Worm (Caenorhabditis elegans): Measurements from ENCODE around the gene srd-56.

ce11 chrII:7161512-7161911, 41.5 kb downstream of the srd-56 start, which contains the start of gene C27H5.12:
- TF ChIP-seq ama-1 (optimal IDR thresholded peaks at IDR 0.05) (no peak), ama-1 (GFP tag; optimal IDR thresholded peaks at IDR 0.05) (no peak), madf-8 (GFP tag; conservative IDR thresholded peaks at IDR 0.05) (no peak), snpc-1.1 (tag; optimal IDR thresholded peaks at IDR 0.05; ENCODE audit: insufficient read depth) (no peak), nhr-90 (tag; optimal IDR thresholded peaks at IDR 0.05) (no peak), attf-5 (GFP tag; optimal IDR thresholded peaks at IDR 0.05) (no peak), F39B2.1 (GFP tag; IDR thresholded peaks at IDR 0.05) (no peak), Y79H2A.3 (GFP tag; conservative IDR thresholded peaks at IDR 0.05) (no peak), lsy-27 (tag; optimal IDR thresholded peaks at IDR 0.05; ENCODE audit: borderline replicate concordance, insufficient read depth) (no peak), ceh-40 (GFP tag; IDR thresholded peaks at IDR 0.05) (no peak)
